Fruit fly (Drosophila melanogaster) whole organism, pupa: ENCODE measurements around the gene salt.

ENCODE experiments used
- CG12605 ChIP-seq: fragments of 200-800 bp; sonication (Bioruptor generic); IDR thresholded peaks from 2 replicates; pipeline ENCODE4 v1.3.6; 2022; ENCODE audit warnings: missing biosample characterization, missing genetic modification characterization
- CG13204 ChIP-seq: fragments of 200-800 bp; sonication (Bioruptor generic); optimal IDR thresholded peaks from 2 replicates; lab custom pipeline; 2018; ENCODE audit warnings: missing biosample characterization, mild to moderate bottlenecking, missing genetic modification characterization, moderate library complexity
- CG17806 ChIP-seq: fragments of 200-800 bp; sonication (Bioruptor generic); optimal IDR thresholded peaks from 2 replicates; lab custom pipeline; 2018; ENCODE audit warnings: missing biosample characterization, mild to moderate bottlenecking, missing genetic modification characterization, moderate library complexity
- CG4496 ChIP-seq: fragments of 200-800 bp; sonication (Bioruptor generic); IDR thresholded peaks from 3 replicates; pipeline ENCODE4 v1.3.6; 2022; ENCODE audit warnings: missing biosample characterization, missing genetic modification characterization
- CG8301 ChIP-seq: fragments of 200-800 bp; sonication (Bioruptor generic); optimal IDR thresholded peaks from 2 replicates; lab custom pipeline; 2018; ENCODE audit warnings: missing biosample characterization, mild to moderate bottlenecking, missing genetic modification characterization
- D1 ChIP-seq: fragments of 200-800 bp; sonication (Bioruptor generic); optimal IDR thresholded peaks from 2 replicates; lab custom pipeline; 2018; ENCODE audit warnings: missing biosample characterization, mild to moderate bottlenecking, missing genetic modification characterization, moderate library complexity
- EcR ChIP-seq: fragments of 200-800 bp; sonication (Bioruptor generic); optimal IDR thresholded peaks from 3 replicates; lab custom pipeline; 2019; ENCODE audit warnings: missing biosample characterization, missing genetic modification characterization, mild to moderate bottlenecking, moderate library complexity, missing genetic modification reagents
- Snoo ChIP-seq: fragments of 200-800 bp; sonication (Bioruptor generic); optimal IDR thresholded peaks from 3 replicates; lab custom pipeline; 2017; ENCODE audit warnings: missing biosample characterization, mild to moderate bottlenecking, missing genetic modification characterization, inconsistent platforms
- gl ChIP-seq: fragments of 200-800 bp; sonication (Bioruptor generic); optimal IDR thresholded peaks from 2 replicates; lab custom pipeline; 2018; ENCODE audit warnings: missing biosample characterization, mild to moderate bottlenecking, missing genetic modification characterization
- rn ChIP-seq: fragments of 200-800 bp; sonication (Bioruptor generic); IDR thresholded peaks from 2 replicates; pipeline ENCODE4 v1.3.6; 2022; ENCODE audit warnings: missing biosample characterization, missing genetic modification characterization

- peak; percentile 15 for TF ChIP-seq CG17806 (tag; lab: Kevin White, UChicago)
- TF ChIP-seq CG12605 (GFP tag; lab: Robert Waterston, UW), result no peak
- peak; percentile 69 for TF ChIP-seq EcR
- TF ChIP-seq CG13204 (GFP tag; lab: Kevin White, UChicago), result peak; percentile 93
- TF ChIP-seq CG4496 (GFP tag; lab: Robert Waterston, UW), result no peak
- TF ChIP-seq D1 (tag; lab: Kevin White, UChicago), result no peak
- TF ChIP-seq CG8301 (tag; lab: Kevin White, UChicago), result peak; percentile 48
- peak; percentile 79 for TF ChIP-seq gl (tag; lab: Kevin White, UChicago)
- TF ChIP-seq Snoo (tag; lab: Kevin White, UChicago), result no peak
- no peak for TF ChIP-seq rn (GFP tag; lab: Robert Waterston, UW)
These were observed 6.2 kb downstream of the salt start for dm6 chr3R:31748093-31748996.
